Fruit fly (Drosophila melanogaster) whole organism, embryonic: Measurements from ENCODE around the gene nan.

Source experiments
- ATbp ChIP-seq: fragments of 200-800 bp; sonication (Bioruptor generic); optimal IDR thresholded peaks from 2 replicates; lab custom pipeline; 2017; ENCODE audit warnings: missing biosample characterization, mild to moderate bottlenecking, missing genetic modification characterization, missing genetic modification reagents
- Antp ChIP-seq: fragments of 200-800 bp; sonication (Bioruptor generic); optimal IDR thresholded peaks from 3 replicates; lab custom pipeline; 2016; ENCODE audit warnings: missing biosample characterization, missing genetic modification characterization
- C15 ChIP-seq: fragments of 200-800 bp; sonication (Bioruptor generic); IDR thresholded peaks from 3 replicates; pipeline ENCODE4 v1.3.6; 2022; ENCODE audit warnings: missing biosample characterization, missing genetic modification characterization
- CG10431 ChIP-seq: fragments of 200-800 bp; sonication (Bioruptor generic); optimal IDR thresholded peaks from 3 replicates; lab custom pipeline; 2018; ENCODE audit warnings: missing biosample characterization, mild to moderate bottlenecking, missing genetic modification characterization
- CG11085 ChIP-seq: fragments of 200-800 bp; sonication (Bioruptor generic); IDR thresholded peaks from 2 replicates; pipeline ENCODE4 v1.3.6; 2022; ENCODE audit warnings: missing biosample characterization, missing genetic modification characterization
- CG11398 ChIP-seq: fragments of 200-800 bp; sonication (Bioruptor generic); optimal IDR thresholded peaks from 2 replicates; lab custom pipeline; 2016; ENCODE audit warnings: missing biosample characterization, missing genetic modification characterization
- CG11456 ChIP-seq: fragments of 200-800 bp; sonication (Bioruptor generic); IDR thresholded peaks from 3 replicates; pipeline ENCODE4 v1.3.6; 2022; ENCODE audit warnings: missing biosample characterization, missing genetic modification characterization
- CG14441 ChIP-seq: fragments of 200-800 bp; sonication (Bioruptor generic); IDR thresholded peaks from 2 replicates; pipeline ENCODE4 v1.3.6; 2022; ENCODE audit warnings: missing biosample characterization, missing genetic modification characterization
- CG16813 ChIP-seq: fragments of 200-800 bp; sonication (Bioruptor generic); IDR thresholded peaks from 3 replicates; pipeline ENCODE4 v1.3.6; 2022; ENCODE audit warnings: missing biosample characterization, missing genetic modification characterization; ENCODE audit not compliant: partially characterized antibody
- CG16815 ChIP-seq: fragments of 200-800 bp; sonication (Bioruptor generic); optimal IDR thresholded peaks from 3 replicates; lab custom pipeline; 2017; ENCODE audit warnings: missing biosample characterization, mild to moderate bottlenecking, missing genetic modification characterization
- CG17361 ChIP-seq: fragments of 200-800 bp; sonication (Bioruptor generic); IDR thresholded peaks from 3 replicates; pipeline ENCODE4 v1.3.6; 2022; ENCODE audit warnings: missing biosample characterization, missing genetic modification characterization
- CG17568 ChIP-seq: fragments of 200-800 bp; sonication (Bioruptor generic); optimal IDR thresholded peaks from 2 replicates; lab custom pipeline; 2018; ENCODE audit warnings: missing biosample characterization, mild to moderate bottlenecking, missing genetic modification characterization, moderate library complexity
- CG2116 ChIP-seq: fragments of 200-800 bp; sonication (Bioruptor generic); optimal IDR thresholded peaks from 3 replicates; lab custom pipeline; 2018; ENCODE audit warnings: missing biosample characterization, mild to moderate bottlenecking, missing genetic modification characterization
- CG31224 ChIP-seq: fragments of 200-800 bp; sonication (Bioruptor generic); IDR thresholded peaks from 2 replicates; pipeline ENCODE4 v1.3.6; 2022; ENCODE audit warnings: missing biosample characterization, missing genetic modification characterization
- CG31388 ChIP-seq: fragments of 200-800 bp; sonication (Bioruptor generic); optimal IDR thresholded peaks from 2 replicates; lab custom pipeline; 2016; ENCODE audit warnings: missing biosample characterization, missing genetic modification characterization
- CG3407 ChIP-seq: fragments of 200-800 bp; sonication (Bioruptor generic); optimal IDR thresholded peaks from 2 replicates; lab custom pipeline; 2018; ENCODE audit warnings: missing biosample characterization, mild to moderate bottlenecking, missing genetic modification characterization
- CG42726 ChIP-seq: fragments of 200-800 bp; sonication (Bioruptor generic); IDR thresholded peaks from 2 replicates; pipeline ENCODE4 v1.3.6; 2022; ENCODE audit warnings: missing biosample characterization, missing genetic modification characterization; ENCODE audit not compliant: partially characterized antibody
- CG4424 ChIP-seq: fragments of 200-800 bp; sonication (Bioruptor generic); optimal IDR thresholded peaks from 3 replicates; lab custom pipeline; 2016; ENCODE audit warnings: missing biosample characterization, missing genetic modification characterization
- CG4617 ChIP-seq: fragments of 200-800 bp; sonication (Bioruptor generic); optimal IDR thresholded peaks from 3 replicates; lab custom pipeline; 2016; ENCODE audit warnings: missing biosample characterization, missing genetic modification characterization, borderline replicate concordance
- CG5180 ChIP-seq: fragments of 200-800 bp; sonication (Bioruptor generic); optimal IDR thresholded peaks from 3 replicates; lab custom pipeline; 2017; ENCODE audit warnings: missing biosample characterization, missing genetic modification characterization, mild to moderate bottlenecking, moderate library complexity, missing genetic modification reagents
- CG6813 ChIP-seq: fragments of 200-800 bp; sonication (Bioruptor generic); optimal IDR thresholded peaks from 2 replicates; lab custom pipeline; 2017; ENCODE audit warnings: missing biosample characterization, missing genetic modification characterization, mild to moderate bottlenecking, moderate library complexity, missing genetic modification reagents
- CG8359 ChIP-seq: fragments of 200-800 bp; sonication (Bioruptor generic); optimal IDR thresholded peaks from 2 replicates; lab custom pipeline; 2017; ENCODE audit warnings: missing biosample characterization, mild to moderate bottlenecking, missing genetic modification characterization, borderline replicate concordance
- CG9437 ChIP-seq: fragments of 200-800 bp; sonication (Bioruptor generic); optimal IDR thresholded peaks from 2 replicates; lab custom pipeline; 2018; ENCODE audit warnings: missing biosample characterization, mild to moderate bottlenecking, missing genetic modification characterization
- Deaf1 ChIP-seq: fragments of 200-800 bp; optimal IDR thresholded peaks from 3 replicates; lab custom pipeline; 2019; ENCODE audit warnings: missing biosample characterization, mild to moderate bottlenecking, missing genetic modification characterization, moderate library complexity
- Dip2 ChIP-seq: fragments of 200-800 bp; sonication (Bioruptor generic); IDR thresholded peaks from 2 replicates; pipeline ENCODE4 v1.3.6; 2022; ENCODE audit warnings: missing biosample characterization, missing genetic modification characterization
- Gsc ChIP-seq: fragments of 200-800 bp; sonication (Bioruptor generic); IDR thresholded peaks from 2 replicates; pipeline ENCODE4 v1.3.6; 2022; ENCODE audit warnings: missing biosample characterization, missing genetic modification characterization
- HmgD ChIP-seq: fragments of 200-800 bp; sonication (Bioruptor generic); optimal IDR thresholded peaks from 3 replicates; lab custom pipeline; 2016; ENCODE audit warnings: missing biosample characterization, missing genetic modification characterization
- Meics ChIP-seq: fragments of 200-800 bp; sonication (Bioruptor generic); optimal IDR thresholded peaks from 2 replicates; lab custom pipeline; 2017; ENCODE audit warnings: missing biosample characterization, mild to moderate bottlenecking, missing genetic modification characterization
- Mrtf ChIP-seq: fragments of 200-800 bp; sonication (Bioruptor generic); IDR thresholded peaks from 3 replicates; pipeline ENCODE4 v1.3.6; 2022; ENCODE audit warnings: missing biosample characterization, missing genetic modification characterization
- Nf-YA ChIP-seq: fragments of 200-800 bp; sonication (Bioruptor generic); IDR thresholded peaks from 2 replicates; pipeline ENCODE4 v1.3.6; 2022; ENCODE audit warnings: missing biosample characterization, missing genetic modification characterization
- Nf-YB ChIP-seq: fragments of 200-800 bp; sonication (Bioruptor generic); optimal IDR thresholded peaks from 3 replicates; lab custom pipeline; 2019; ENCODE audit warnings: missing biosample characterization, mild to moderate bottlenecking, missing genetic modification characterization, moderate library complexity
- Poxn ChIP-seq: fragments of 200-800 bp; sonication (Bioruptor generic); IDR thresholded peaks from 2 replicates; pipeline ENCODE4 v1.3.6; 2022; ENCODE audit warnings: missing biosample characterization, missing genetic modification characterization
- Sin3A ChIP-seq: fragments of >200 bp; optimal IDR thresholded peaks from 2 replicates; lab custom pipeline; 2018
- al ChIP-seq: fragments of 200-800 bp; sonication (Bioruptor generic); IDR thresholded peaks from 2 replicates; pipeline ENCODE4 v1.3.6; 2022; ENCODE audit warnings: missing biosample characterization, missing genetic modification characterization
- amos ChIP-seq: fragments of 200-800 bp; sonication (Bioruptor generic); IDR thresholded peaks from 2 replicates; pipeline ENCODE4 v1.3.6; 2022; ENCODE audit warnings: missing biosample characterization, missing genetic modification characterization; ENCODE audit not compliant: partially characterized antibody
- bowl ChIP-seq: fragments of 200-800 bp; sonication (Bioruptor generic); IDR thresholded peaks from 2 replicates; pipeline ENCODE4 v1.3.6; 2022; ENCODE audit warnings: missing biosample characterization, missing genetic modification characterization
- chif ChIP-seq, 2 experiments: fragments of 200-800 bp; sonication (Bioruptor generic); optimal IDR thresholded peaks; 3 replicates each; lab custom pipeline; 2016; ENCODE audit warnings: missing biosample characterization in 2 of 2, missing genetic modification characterization in 2 of 2
- danr ChIP-seq: fragments of 200-800 bp; sonication (Bioruptor generic); IDR thresholded peaks from 2 replicates; pipeline ENCODE4 v1.3.6; 2022; ENCODE audit warnings: missing biosample characterization, missing genetic modification characterization
- fd96Cb ChIP-seq: fragments of 200-800 bp; sonication (Bioruptor generic); optimal IDR thresholded peaks from 2 replicates; lab custom pipeline; 2018; ENCODE audit warnings: missing biosample characterization, mild to moderate bottlenecking, missing genetic modification characterization, moderate library complexity
- insv ChIP-seq, 2 experiments: fragments of 200-800 bp; sonication (Bioruptor generic); optimal IDR thresholded peaks; 3 replicates each; lab custom pipeline; 2016 to 2018; ENCODE audit warnings: missing biosample characterization in 2 of 2, missing genetic modification characterization in 2 of 2
- jigr1 ChIP-seq: fragments of 200-800 bp; sonication (Bioruptor generic); IDR thresholded peaks from 3 replicates; pipeline ENCODE4 v1.3.6; 2022; ENCODE audit warnings: missing biosample characterization, missing genetic modification characterization
- knrl ChIP-seq: fragments of 200-800 bp; sonication (Bioruptor generic); IDR thresholded peaks from 3 replicates; pipeline ENCODE4 v1.3.6; 2022; ENCODE audit warnings: missing biosample characterization, missing genetic modification characterization; ENCODE audit not compliant: partially characterized antibody
- lbe ChIP-seq: fragments of 200-800 bp; sonication (Bioruptor generic); optimal IDR thresholded peaks from 2 replicates; lab custom pipeline; 2016; ENCODE audit warnings: missing biosample characterization, mild to moderate bottlenecking, missing genetic modification characterization
- pfk ChIP-seq: fragments of 200-800 bp; sonication (Bioruptor generic); optimal IDR thresholded peaks from 2 replicates; lab custom pipeline; 2018; ENCODE audit warnings: missing biosample characterization, mild to moderate bottlenecking, missing genetic modification characterization, moderate library complexity
- psq ChIP-seq: fragments of 200-800 bp; sonication (Bioruptor generic); optimal IDR thresholded peaks from 2 replicates; lab custom pipeline; 2017; ENCODE audit warnings: missing biosample characterization, missing genetic modification characterization
- sr ChIP-seq: fragments of 200-800 bp; sonication (Bioruptor generic); IDR thresholded peaks from 3 replicates; pipeline ENCODE4 v1.3.6; 2022; ENCODE audit warnings: missing biosample characterization, missing genetic modification characterization
- toy ChIP-seq: fragments of 200-800 bp; sonication (Bioruptor generic); IDR thresholded peaks from 2 replicates; pipeline ENCODE4 v1.3.6; 2022; ENCODE audit warnings: missing biosample characterization, missing genetic modification characterization
- tx ChIP-seq: fragments of 200-800 bp; sonication (Bioruptor generic); optimal IDR thresholded peaks from 2 replicates; lab custom pipeline; 2016; ENCODE audit warnings: missing biosample characterization, missing genetic modification characterization
- zfh1 ChIP-seq: fragments of 200-800 bp; sonication (Bioruptor generic); IDR thresholded peaks from 3 replicates; pipeline ENCODE4 v1.3.6; 2022; ENCODE audit warnings: missing biosample characterization, missing genetic modification characterization
- zfh2 ChIP-seq: fragments of 200-800 bp; sonication (Bioruptor generic); optimal IDR thresholded peaks from 2 replicates; lab custom pipeline; 2016; ENCODE audit warnings: missing biosample characterization, missing genetic modification characterization

nan gene

dm6 chr3L:14189957-14190624, 643 bp upstream of the nan start (continued):
- TF ChIP-seq CG10431 (GFP tag; lab: Kevin White, UChicago) (no peak), zfh2 (GFP tag; lab: Kevin White, UChicago) (no peak), CG11085 (no peak; the same call in 1 of the 2 replicates), CG16815 (GFP tag; lab: Kevin White, UChicago) (no peak), bowl (GFP tag; lab: Robert Waterston, UW) (peak; percentile 59; the same call in 1 of the 2 replicates), lbe (GFP tag; lab: Kevin White, UChicago) (no peak), Deaf1 (tag; lab: Kevin White, UChicago) (no peak), CG4617 (no peak), al (peak; percentile 36; the same call in 1 of the 2 replicates), CG6813 (GFP tag; lab: Kevin White, UChicago) (peak; percentile 3), Sin3A (lab: Kevin White, UChicago) (no peak), CG31388 (GFP tag; lab: Kevin White, UChicago) (no peak), fd96Cb (tag; lab: Kevin White, UChicago) (peak; percentile 64), Nf-YB (GFP tag; lab: Kevin White, UChicago) (no peak), Meics (GFP tag; lab: Kevin White, UChicago) (peak; percentile 47), CG11398 (GFP tag; lab: Kevin White, UChicago) (no peak), CG31224 (GFP tag; lab: Robert Waterston, UW) (no peak), jigr1 (no peak), Mrtf (GFP tag; lab: Robert Waterston, UW) (no peak), pfk (GFP tag; lab: Kevin White, UChicago) (no peak), sr (GFP tag; lab: Robert Waterston, UW) (no peak), CG14441 (GFP tag; lab: Robert Waterston, UW) (peak; percentile 51; the same call in 1 of the 2 replicates), Nf-YA (peak; percentile 55; the same call in 1 of the 2 replicates), Poxn (GFP tag; lab: Robert Waterston, UW) (no peak), CG42726 (peak; percentile 43; the same call in 1 of the 2 replicates), insv (GFP tag; optimal IDR thresholded peaks at IDR 0.05; lab: Kevin White, UChicago) (peak; percentile 78 to 99), chif (GFP tag; optimal IDR thresholded peaks at IDR 0.05; lab: Kevin White, UChicago) (no peak), CG11456 (GFP tag; lab: Robert Waterston, UW) (no peak), knrl (peak; percentile 27; the same call in 2 of the 3 replicates), CG4424 (peak; percentile 7), Dip2 (GFP tag; lab: Robert Waterston, UW) (no peak), ATbp (no peak), CG9437 (GFP tag; lab: Kevin White, UChicago) (no peak), tx (no peak), zfh1 (peak; percentile 40; the same call in 1 of the 3 replicates), Antp (GFP tag; lab: Kevin White, UChicago) (peak; percentile 2), CG2116 (GFP tag; lab: Kevin White, UChicago) (peak; percentile 70), Gsc (GFP tag; lab: Robert Waterston, UW) (no peak), CG17361 (GFP tag; lab: Robert Waterston, UW) (peak; percentile 74), psq (GFP tag; lab: Kevin White, UChicago) (no peak), CG5180 (GFP tag; lab: Kevin White, UChicago) (no peak), danr (GFP tag; lab: Robert Waterston, UW) (peak; percentile 42; the same call in 1 of the 2 replicates), HmgD (GFP tag; lab: Kevin White, UChicago) (peak; percentile 73), CG16813 (GFP tag; lab: Robert Waterston, UW) (no peak; the same call in 1 of the 3 replicates), CG8359 (no peak), amos (peak; percentile 46), C15 (no peak), toy (GFP tag; lab: Robert Waterston, UW) (no peak), CG3407 (GFP tag; lab: Kevin White, UChicago) (no peak), CG17568 (GFP tag; lab: Kevin White, UChicago) (peak; percentile 4)
